Fruit fly (Drosophila melanogaster) whole organism, prepupa: ENCODE results near the gene Ir68a.

Source experiments
- CG32006 ChIP-seq: fragments of 200-800 bp; sonication (Bioruptor generic); optimal IDR thresholded peaks from 3 replicates; lab custom pipeline; 2017; ENCODE audit warnings: missing biosample characterization, mild to moderate bottlenecking, missing genetic modification characterization
- CG8319 ChIP-seq: fragments of 200-800 bp; sonication (Bioruptor generic); optimal IDR thresholded peaks from 3 replicates; lab custom pipeline; 2016; ENCODE audit warnings: missing biosample characterization, missing genetic modification characterization
- Gug ChIP-seq: fragments of 200-800 bp; sonication (Bioruptor generic); IDR thresholded peaks from 2 replicates; pipeline ENCODE4 v1.3.6; 2022; ENCODE audit warnings: missing biosample characterization, missing genetic modification characterization
- Met ChIP-seq: fragments of 200-800 bp; sonication (Bioruptor generic); optimal IDR thresholded peaks from 3 replicates; lab custom pipeline; 2016; ENCODE audit warnings: missing biosample characterization, missing genetic modification characterization
- OdsH ChIP-seq: fragments of 200-800 bp; sonication (Bioruptor generic); optimal IDR thresholded peaks from 3 replicates; lab custom pipeline; 2016; ENCODE audit warnings: missing biosample characterization, missing genetic modification characterization
- lz ChIP-seq: fragments of 200-800 bp; sonication (Bioruptor generic); optimal IDR thresholded peaks from 3 replicates; lab custom pipeline; 2016; ENCODE audit warnings: missing biosample characterization, missing genetic modification characterization
- salr ChIP-seq, 2 experiments: fragments of 200-800 bp; sonication (Bioruptor generic); optimal IDR thresholded peaks; 3 replicates each; lab custom pipeline; 2016 to 2018; ENCODE audit warnings: missing biosample characterization in 2 of 2, missing genetic modification characterization in 2 of 2, mild to moderate bottlenecking in 1 of 2
- ss ChIP-seq, 2 experiments: fragments of 200-800 bp; sonication (Bioruptor generic); optimal IDR thresholded peaks; 2 replicates in 1 of 2; 3 replicates in 1 of 2; lab custom pipeline; 2017 to 2018; ENCODE audit warnings: mild to moderate bottlenecking in 2 of 2, missing biosample characterization in 2 of 2, missing genetic modification characterization in 2 of 2, moderate library complexity in 1 of 2
- svp ChIP-seq: fragments of 200-800 bp; sonication (Bioruptor generic); peaks from one replicate; lab custom pipeline; 2016; ENCODE audit warnings: missing biosample characterization, missing genetic modification characterization

DNA sequence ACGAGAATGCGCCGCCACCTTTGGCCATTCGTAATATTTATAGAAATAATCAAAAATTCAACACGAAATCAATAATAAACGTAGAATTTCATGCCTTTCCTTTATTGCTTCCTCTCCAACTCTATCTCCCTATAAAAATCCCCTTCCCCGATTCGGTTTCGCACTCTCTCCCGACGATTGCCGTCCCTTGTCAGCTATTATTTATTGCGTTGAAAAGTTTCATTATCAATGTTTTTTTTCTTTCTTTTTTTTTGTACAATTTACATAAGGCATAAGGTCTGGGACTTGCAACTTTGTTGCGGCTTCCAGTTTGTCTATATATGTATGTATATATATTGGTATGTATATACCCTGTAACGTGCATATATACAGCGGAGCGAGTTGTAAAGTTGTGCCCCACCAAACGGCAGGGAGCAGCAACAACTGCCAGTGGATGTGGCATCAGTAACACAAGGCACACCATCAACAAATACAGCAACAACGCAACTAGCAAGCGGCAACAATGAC is 43.4 kb upstream of the Ir68a start:
- TF ChIP-seq salr (GFP tag; optimal IDR thresholded peaks at IDR 0.05; lab: Kevin White, UChicago), result no peak
- no peak for TF ChIP-seq OdsH
- no peak for TF ChIP-seq Met
- TF ChIP-seq ss (GFP tag; optimal IDR thresholded peaks at IDR 0.05; lab: Kevin White, UChicago), result peak in 1 of 2 experiments; percentile 35
- no peak for TF ChIP-seq CG32006 (GFP tag; lab: Kevin White, UChicago)
- TF ChIP-seq Gug (GFP tag; lab: Robert Waterston, UW), result no peak
- no peak for TF ChIP-seq CG8319 (GFP tag; lab: Kevin White, UChicago)
- peak; percentile 75 for TF ChIP-seq svp (GFP tag; lab: Kevin White, UChicago)
- TF ChIP-seq lz (GFP tag; lab: Kevin White, UChicago), result no peak
